Fruit fly (Drosophila melanogaster) whole organism, adult: Measurements from ENCODE around the gene Ask1.

Experiments used
- kay ChIP-seq: fragments of 200-800 bp; sonication (Bioruptor generic); peaks from one replicate; lab custom pipeline; 2016; ENCODE audit warnings: missing biosample characterization, missing genetic modification characterization, borderline replicate concordance
- tj ChIP-seq: fragments of 200-800 bp; sonication (Bioruptor generic); optimal IDR thresholded peaks from 3 replicates; lab custom pipeline; 2017; ENCODE audit warnings: missing biosample characterization, mild to moderate bottlenecking, missing genetic modification characterization, moderate library complexity

Ask1 gene

DNA sequence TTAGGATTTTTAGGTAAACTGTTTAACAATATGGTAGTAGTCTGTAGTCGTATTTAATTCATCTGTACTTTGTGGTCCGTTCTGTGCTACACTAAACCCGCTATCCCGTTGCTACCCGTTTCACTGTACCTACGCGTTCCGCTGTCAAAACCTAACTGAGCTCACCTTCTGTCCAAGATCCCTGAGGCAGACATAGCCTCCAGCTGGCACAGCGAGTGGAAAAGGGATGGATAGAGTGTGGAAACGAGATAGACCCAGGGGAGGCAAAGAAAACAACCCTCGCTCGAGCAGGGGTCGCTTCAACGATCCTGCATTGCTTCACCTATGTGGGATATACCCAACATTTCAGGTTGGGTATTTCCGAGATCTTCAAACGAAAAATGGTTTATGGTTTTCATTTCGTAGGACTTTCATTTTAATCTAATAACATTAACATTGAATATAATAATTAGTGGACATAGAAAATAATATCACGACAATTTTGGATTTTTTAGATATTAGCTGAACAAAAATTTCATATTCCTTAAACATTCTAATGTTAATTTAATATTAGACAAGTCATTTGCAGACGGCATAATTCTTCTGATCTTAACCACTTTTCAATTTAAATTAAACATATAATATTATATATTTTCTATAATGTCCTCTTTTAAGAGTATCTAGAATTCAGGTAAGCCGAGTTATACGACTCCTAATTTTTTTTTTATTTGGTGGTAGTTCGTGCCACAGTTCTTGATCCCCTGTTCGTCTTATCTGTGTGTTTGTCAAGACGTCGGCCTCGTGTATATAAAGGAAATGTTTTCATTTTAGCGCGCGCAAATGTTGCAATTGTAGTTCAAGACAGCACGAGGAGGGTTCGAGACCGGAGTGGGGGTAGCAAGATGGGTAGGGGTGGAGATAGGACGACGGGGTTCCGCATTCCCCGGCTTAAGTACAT is 55.6 kb downstream of the Ask1 start, which contains the start of gene mira:
TSS of gene mira (minus strand) at position 281 of the 937 bp plus-strand sequence.
- TF ChIP-seq tj (GFP tag; lab: Kevin White, UChicago) (no peak), kay (GFP tag; lab: Kevin White, UChicago) (peak; percentile 3)
